Worm (Caenorhabditis elegans) whole organism, early embryonic: Measurements from ENCODE around the gene clec-176.

Experiments
- B0310.2 ChIP-seq: sonication (generic microtip); optimal IDR thresholded peaks from 2 replicates; lab custom pipeline; 2016; ENCODE audit warnings: mild to moderate bottlenecking, missing genetic modification characterization, missing compliant biosample characterization
- F13C5.2 ChIP-seq: sonication (generic microtip); optimal IDR thresholded peaks from 2 replicates; lab custom pipeline; 2017; ENCODE audit warnings: mild to moderate bottlenecking, missing genetic modification characterization, inconsistent platforms, missing compliant biosample characterization
- aly-1 ChIP-seq: sonication (generic microtip); optimal IDR thresholded peaks from 2 replicates; lab custom pipeline; 2016; ENCODE audit warnings: missing genetic modification characterization, missing compliant biosample characterization
- ama-1 ChIP-seq: fragments of 150-350 bp; optimal IDR thresholded peaks from 2 replicates; lab custom pipeline; 2014
- ceh-13 ChIP-seq: fragments of 200-800 bp; sonication (Bioruptor generic); optimal IDR thresholded peaks from 2 replicates; lab custom pipeline; 2018; ENCODE audit warnings: mild to moderate bottlenecking, missing genetic modification characterization, missing compliant biosample characterization
- ceh-36 ChIP-seq: sonication (generic microtip); optimal IDR thresholded peaks from 2 replicates; lab custom pipeline; 2016; ENCODE audit warnings: missing genetic modification characterization, inconsistent platforms, missing compliant biosample characterization
- ets-7 ChIP-seq: sonication (generic microtip); optimal IDR thresholded peaks from 2 replicates; lab custom pipeline; 2016; ENCODE audit warnings: missing genotype, missing genetic modification characterization, missing compliant biosample characterization
- flt-1 ChIP-seq: fragments of 200-800 bp; sonication (Bioruptor generic); IDR thresholded peaks from 2 replicates; pipeline ENCODE4 v1.3.6; 2022; ENCODE audit warnings: missing genetic modification characterization, missing compliant biosample characterization
- hmbx-1 ChIP-seq: sonication (generic microtip); optimal IDR thresholded peaks from 2 replicates; lab custom pipeline; 2016; ENCODE audit warnings: mild to moderate bottlenecking, missing genetic modification characterization, missing compliant biosample characterization
- hmg-4 ChIP-seq: fragments of 200-800 bp; sonication (Bioruptor generic); optimal IDR thresholded peaks from 2 replicates; lab custom pipeline; 2018; ENCODE audit warnings: mild to moderate bottlenecking, missing genetic modification characterization, missing compliant biosample characterization
- hnd-1 ChIP-seq: sonication (generic microtip); optimal IDR thresholded peaks from 2 replicates; lab custom pipeline; 2016; ENCODE audit warnings: missing genetic modification characterization, missing compliant biosample characterization
- pes-1 ChIP-seq: fragments of 200-800 bp; sonication (Bioruptor generic); IDR thresholded peaks from 2 replicates; pipeline ENCODE4 v1.3.6; 2022; ENCODE audit warnings: missing genetic modification reagents, missing genetic modification characterization, missing compliant biosample characterization
- scrt-1 ChIP-seq: fragments of 200-800 bp; sonication (Bioruptor generic); IDR thresholded peaks from 2 replicates; pipeline ENCODE4 v1.3.6; 2022; ENCODE audit warnings: missing genetic modification characterization, missing compliant biosample characterization
- sea-1 ChIP-seq: fragments of 200-800 bp; sonication (Bioruptor generic); conservative IDR thresholded peaks from 2 replicates; pipeline ENCODE4 v1.3.6; 2022; ENCODE audit warnings: missing genetic modification characterization, missing compliant biosample characterization
- tbx-11 ChIP-seq: fragments of 200-800 bp; sonication (Bioruptor generic); IDR thresholded peaks from 2 replicates; pipeline ENCODE4 v1.3.6; 2022; ENCODE audit warnings: missing genetic modification characterization, missing compliant biosample characterization
- tbx-37 ChIP-seq: fragments of 200-800 bp; sonication (Bioruptor generic); conservative IDR thresholded peaks from 2 replicates; pipeline ENCODE4 v1.3.6; 2022; ENCODE audit warnings: missing genetic modification reagents, missing genetic modification characterization, missing compliant biosample characterization
- tra-4 ChIP-seq: sonication (generic microtip); optimal IDR thresholded peaks from 2 replicates; lab custom pipeline; 2017; ENCODE audit warnings: missing genetic modification characterization, missing compliant biosample characterization

The clec-176 gene

ce11 chrIV:4983746-4984145 is at the start of gene clec-176:
Gene clec-176 (plus strand): TSS chrIV:4984046.
- TF ChIP-seq flt-1 (GFP tag; lab: Robert Waterston, UW) = no peak

ce11 chrIV:4934103-4934502 is 49.7 kb upstream of the clec-176 start, which contains the start of gene str-153:
Gene str-153 (plus strand): TSS chrIV:4934403.
- no peak for TF ChIP-seq hmbx-1 (tag; lab: Kevin White, UChicago)
- no peak for TF ChIP-seq ceh-36
- TF ChIP-seq tbx-37 (GFP tag; lab: Robert Waterston, UW) = no peak
- no peak for TF ChIP-seq sea-1 (GFP tag; lab: Robert Waterston, UW)
- TF ChIP-seq flt-1 (GFP tag; lab: Robert Waterston, UW) = no peak
- TF ChIP-seq hmg-4 (GFP tag; lab: Kevin White, UChicago) = no peak
- TF ChIP-seq ceh-13 (GFP tag; lab: Kevin White, UChicago) = no peak
- no peak for TF ChIP-seq F13C5.2 (tag; lab: Kevin White, UChicago)
- TF ChIP-seq aly-1 = no peak
- TF ChIP-seq B0310.2 = no peak
- TF ChIP-seq scrt-1 (GFP tag; lab: Robert Waterston, UW) = no peak
- no peak for TF ChIP-seq hnd-1 (tag; lab: Kevin White, UChicago)
- TF ChIP-seq tra-4 = no peak
- no peak for TF ChIP-seq tbx-11 (GFP tag; lab: Robert Waterston, UW)
- TF ChIP-seq ets-7 = no peak
- TF ChIP-seq ama-1 (lab: Kevin White, UChicago) = no peak
- no peak for TF ChIP-seq pes-1 (GFP tag; lab: Robert Waterston, UW)

ce11 chrIV:4937647-4938046 is 46.2 kb upstream of the clec-176 start, which contains the start of gene fbxa-86:
Gene fbxa-86 (minus strand): TSS chrIV:4938013.
- TF ChIP-seq ets-7 (no peak), hmbx-1 (tag; lab: Kevin White, UChicago) (no peak), tbx-11 (GFP tag; lab: Robert Waterston, UW) (no peak), F13C5.2 (tag; lab: Kevin White, UChicago) (no peak), B0310.2 (no peak), scrt-1 (GFP tag; lab: Robert Waterston, UW) (no peak), ceh-36 (no peak), hnd-1 (tag; lab: Kevin White, UChicago) (no peak), ceh-13 (GFP tag; lab: Kevin White, UChicago) (no peak), flt-1 (GFP tag; lab: Robert Waterston, UW) (no peak), pes-1 (GFP tag; lab: Robert Waterston, UW) (no peak)

- TF ChIP-seq tbx-11 (GFP tag; lab: Robert Waterston, UW) (no peak), ama-1 (lab: Kevin White, UChicago) (no peak), F13C5.2 (tag; lab: Kevin White, UChicago) (no peak), hmg-4 (GFP tag; lab: Kevin White, UChicago) (no peak), ets-7 (no peak), sea-1 (GFP tag; lab: Robert Waterston, UW) (no peak), hnd-1 (tag; lab: Kevin White, UChicago) (no peak), ceh-36 (no peak), tbx-37 (GFP tag; lab: Robert Waterston, UW) (no peak), pes-1 (GFP tag; lab: Robert Waterston, UW) (no peak), scrt-1 (GFP tag; lab: Robert Waterston, UW) (no peak), B0310.2 (no peak), tra-4 (no peak), ceh-13 (GFP tag; lab: Kevin White, UChicago) (no peak), hmbx-1 (tag; lab: Kevin White, UChicago) (no peak)
Measured at ce11 chrIV:4938664-4939063, 45.2 kb upstream of the clec-176 start, which contains the start of gene str-168. Gene str-168 (plus strand): TSS chrIV:4938964.

- TF ChIP-seq ceh-13 (GFP tag; lab: Kevin White, UChicago) = no peak
Measured at ce11 chrIV:4941681-4942080, 42.2 kb upstream of the clec-176 start, which contains the start of gene Y9C9A.5. Gene Y9C9A.5 (plus strand): TSS chrIV:4941981.

- TF ChIP-seq ama-1 (lab: Kevin White, UChicago) (no peak), flt-1 (GFP tag; lab: Robert Waterston, UW) (no peak), B0310.2 (no peak), scrt-1 (GFP tag; lab: Robert Waterston, UW) (no peak), F13C5.2 (tag; lab: Kevin White, UChicago) (no peak), ceh-13 (GFP tag; lab: Kevin White, UChicago) (no peak), aly-1 (no peak), tbx-37 (GFP tag; lab: Robert Waterston, UW) (no peak), ceh-36 (no peak), pes-1 (GFP tag; lab: Robert Waterston, UW) (no peak), hnd-1 (tag; lab: Kevin White, UChicago) (no peak), sea-1 (GFP tag; lab: Robert Waterston, UW) (no peak), hmbx-1 (tag; lab: Kevin White, UChicago) (no peak), hmg-4 (GFP tag; lab: Kevin White, UChicago) (no peak), tra-4 (no peak), ets-7 (no peak), tbx-11 (GFP tag; lab: Robert Waterston, UW) (no peak)
Measured at ce11 chrIV:4945771-4946170, 38.1 kb upstream of the clec-176 start, which contains the start of gene str-169. Gene str-169 (plus strand): TSS chrIV:4946071.

ce11 chrIV:4949729-4950128 is 34.1 kb upstream of the clec-176 start:
- peak; percentile 77 for TF ChIP-seq flt-1 (GFP tag; lab: Robert Waterston, UW)

ce11 chrIV:4953887-4954286 is 30.0 kb upstream of the clec-176 start, which contains the start of gene str-163:
Gene str-163 (plus strand): TSS chrIV:4954187.
- TF ChIP-seq F13C5.2 (tag; lab: Kevin White, UChicago) (no peak), hnd-1 (tag; lab: Kevin White, UChicago) (no peak), B0310.2 (no peak), aly-1 (no peak), hmbx-1 (tag; lab: Kevin White, UChicago) (no peak)
